Worm (Caenorhabditis elegans): ENCODE measurements around the gene ins-17.

Gene ins-17

DNA sequence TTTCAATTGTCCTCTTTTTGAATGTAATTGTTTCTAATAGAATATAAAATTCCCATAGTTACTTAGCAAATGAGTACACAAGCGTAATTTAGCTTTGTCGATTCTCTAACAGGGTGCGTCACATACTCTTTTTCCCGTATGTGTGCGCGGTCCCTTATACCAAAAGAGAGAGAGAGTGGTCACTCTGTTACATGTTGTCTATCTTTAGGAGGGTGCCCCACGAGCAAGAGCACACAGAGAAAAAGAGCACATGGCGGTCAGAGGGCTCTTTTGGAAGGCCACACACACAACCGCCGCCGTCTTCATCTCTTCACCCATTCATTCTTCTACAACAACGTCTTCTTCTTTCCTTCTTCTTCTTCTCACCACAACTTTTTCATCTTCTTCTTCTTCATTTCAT, 36.6 kb upstream of the ins-17 start:
- TF ChIP-seq ama-1 (optimal IDR thresholded peaks at IDR 0.05) (no peak), pes-1 (GFP tag; IDR thresholded peaks at IDR 0.05) (no peak), ets-7 (tag; optimal IDR thresholded peaks at IDR 0.05) (no peak), tra-4 (tag; optimal IDR thresholded peaks at IDR 0.05) (no peak), tbx-37 (GFP tag; conservative IDR thresholded peaks at IDR 0.05) (no peak), hmbx-1 (tag; optimal IDR thresholded peaks at IDR 0.05) (no peak), F13C5.2 (tag; optimal IDR thresholded peaks at IDR 0.05) (peak; percentile 7), flt-1 (GFP tag; IDR thresholded peaks at IDR 0.05) (no peak; the same call in 1 of the 2 replicates), scrt-1 (GFP tag; IDR thresholded peaks at IDR 0.05) (no peak), sea-1 (GFP tag; conservative IDR thresholded peaks at IDR 0.05) (no peak), tbx-11 (GFP tag; IDR thresholded peaks at IDR 0.05) (no peak), hmg-4 (GFP tag; optimal IDR thresholded peaks at IDR 0.05) (peak; percentile 63), B0310.2 (tag; optimal IDR thresholded peaks at IDR 0.05) (no peak), hnd-1 (tag; optimal IDR thresholded peaks at IDR 0.05) (no peak), ceh-36 (tag; optimal IDR thresholded peaks at IDR 0.05) (no peak), aly-1 (tag; optimal IDR thresholded peaks at IDR 0.05) (no peak), ceh-13 (GFP tag; optimal IDR thresholded peaks at IDR 0.05) (no peak)

DNA sequence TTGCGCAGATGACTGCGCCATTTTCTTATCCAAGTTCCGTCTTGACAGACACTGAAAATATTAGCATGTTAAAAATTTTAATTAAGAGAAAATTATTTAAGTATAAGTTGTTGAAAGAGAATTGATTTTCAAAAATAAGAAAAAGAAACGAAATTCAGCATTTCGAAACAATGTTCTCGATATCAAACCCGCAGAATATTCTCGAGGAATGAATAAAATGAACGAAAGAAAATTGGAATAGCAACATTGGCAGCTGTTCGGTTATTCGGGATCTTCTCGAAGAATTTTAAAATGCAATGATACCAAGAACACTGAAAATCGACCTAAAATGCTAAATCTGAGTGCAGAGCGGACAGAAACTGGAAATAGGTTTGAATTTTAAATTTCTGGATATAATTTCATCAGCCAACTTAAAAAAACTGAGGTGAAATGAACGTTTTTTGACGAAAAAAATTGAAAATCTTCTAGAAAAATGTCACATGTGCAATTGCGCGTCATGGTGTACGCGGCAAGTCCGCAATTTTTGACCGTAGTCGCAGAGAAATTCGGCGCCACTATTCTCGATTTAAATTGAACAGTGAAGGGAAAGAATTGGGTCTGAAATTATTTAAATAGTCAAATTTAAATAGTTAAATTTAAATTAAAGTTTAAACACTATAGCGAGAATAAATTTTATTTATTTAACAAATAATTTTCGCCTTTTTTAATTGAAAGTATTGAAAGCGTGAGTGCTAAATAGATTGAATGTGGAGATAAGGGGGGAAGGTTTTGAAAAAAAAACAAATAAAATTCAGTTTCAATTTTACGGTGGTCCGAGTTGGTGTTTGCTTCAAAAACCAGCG, 30.9 kb upstream of the ins-17 start, which contains the start of the genes cct-5 and F25F2.1:
cct-5 (minus strand) TSS at position 51 of the 842 bp plus-strand sequence.
F25F2.1 (plus strand) TSS at position 792 of the 842 bp plus-strand sequence.
- TF ChIP-seq F13C5.2 (tag; optimal IDR thresholded peaks at IDR 0.05) (peak; percentile 66), ceh-13 (GFP tag; optimal IDR thresholded peaks at IDR 0.05) (peak; percentile 1), B0310.2 (tag; optimal IDR thresholded peaks at IDR 0.05) (no peak), ets-7 (tag; optimal IDR thresholded peaks at IDR 0.05) (no peak)

DNA sequence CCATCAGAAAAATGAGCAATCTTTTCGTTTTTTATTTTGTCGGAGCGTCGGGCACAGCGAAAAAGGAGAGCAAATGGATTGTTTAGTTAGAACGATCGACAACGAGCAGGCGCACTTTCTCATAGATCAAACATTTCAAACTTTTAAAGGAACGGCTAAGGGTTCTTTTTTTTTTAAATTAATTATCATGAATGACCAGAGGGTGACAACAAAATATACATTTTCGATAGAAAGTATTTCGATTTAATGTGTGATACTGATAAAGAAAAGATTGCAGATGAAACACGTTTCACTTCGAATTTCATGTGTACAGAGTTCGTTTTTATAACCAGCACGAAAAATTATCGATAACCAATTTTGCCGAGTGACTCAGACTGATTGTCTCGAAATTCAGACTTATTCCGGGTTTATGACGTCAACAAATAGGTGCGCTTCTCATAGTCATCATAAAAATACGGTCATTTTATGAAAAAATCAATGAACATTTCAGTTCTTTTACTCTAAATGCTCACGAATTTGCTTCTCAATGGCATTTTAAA, 29.3 kb upstream of the ins-17 start:
- TF ChIP-seq tbx-37 (GFP tag; conservative IDR thresholded peaks at IDR 0.05): no peak
- no peak for TF ChIP-seq hnd-1 (tag; optimal IDR thresholded peaks at IDR 0.05)

- TF ChIP-seq aly-1 (tag; optimal IDR thresholded peaks at IDR 0.05): no peak
- TF ChIP-seq pes-1 (GFP tag; IDR thresholded peaks at IDR 0.05): no peak
- TF ChIP-seq scrt-1 (GFP tag; IDR thresholded peaks at IDR 0.05): no peak
- TF ChIP-seq hmg-4 (GFP tag; optimal IDR thresholded peaks at IDR 0.05): no peak
- no peak for TF ChIP-seq B0310.2 (tag; optimal IDR thresholded peaks at IDR 0.05)
- TF ChIP-seq flt-1 (GFP tag; IDR thresholded peaks at IDR 0.05): no peak
- no peak for TF ChIP-seq F13C5.2 (tag; optimal IDR thresholded peaks at IDR 0.05)
- no peak for TF ChIP-seq tbx-11 (GFP tag; IDR thresholded peaks at IDR 0.05)
- no peak for TF ChIP-seq tbx-37 (GFP tag; conservative IDR thresholded peaks at IDR 0.05)
- no peak for TF ChIP-seq sea-1 (GFP tag; conservative IDR thresholded peaks at IDR 0.05)
- no peak for TF ChIP-seq ceh-36 (tag; optimal IDR thresholded peaks at IDR 0.05)
- no peak for TF ChIP-seq ceh-13 (GFP tag; optimal IDR thresholded peaks at IDR 0.05)
- TF ChIP-seq hmbx-1 (tag; optimal IDR thresholded peaks at IDR 0.05): no peak
- TF ChIP-seq hnd-1 (tag; optimal IDR thresholded peaks at IDR 0.05): no peak
- TF ChIP-seq ama-1 (optimal IDR thresholded peaks at IDR 0.05): no peak
- TF ChIP-seq ets-7 (tag; optimal IDR thresholded peaks at IDR 0.05): no peak
- TF ChIP-seq tra-4 (tag; optimal IDR thresholded peaks at IDR 0.05): no peak
Observed at ce11 chrIII:4506140-4506539, 28.8 kb upstream of the ins-17 start.

DNA sequence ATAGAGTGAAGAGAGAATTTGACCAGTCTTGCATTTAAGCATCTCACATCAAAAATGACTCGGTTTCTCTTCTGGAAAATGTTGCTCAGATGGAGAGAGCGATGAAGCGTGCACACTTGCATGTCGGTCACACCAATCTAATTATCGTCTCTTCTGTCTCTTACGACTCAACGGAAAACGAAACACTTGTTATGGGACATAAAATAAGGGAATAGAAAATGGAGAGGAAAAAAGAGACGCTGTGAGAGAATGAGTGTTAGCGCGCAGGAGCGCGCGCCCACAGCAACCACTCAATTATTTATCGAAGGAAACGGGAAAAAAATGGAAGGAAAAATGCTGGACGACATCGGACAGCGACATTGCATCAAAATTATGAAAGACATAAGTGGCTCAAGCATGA, 28.4 kb upstream of the ins-17 start:
- no peak for TF ChIP-seq flt-1 (GFP tag; IDR thresholded peaks at IDR 0.05)
- no peak for TF ChIP-seq ceh-36 (tag; optimal IDR thresholded peaks at IDR 0.05)
- TF ChIP-seq B0310.2 (tag; optimal IDR thresholded peaks at IDR 0.05): no peak

DNA sequence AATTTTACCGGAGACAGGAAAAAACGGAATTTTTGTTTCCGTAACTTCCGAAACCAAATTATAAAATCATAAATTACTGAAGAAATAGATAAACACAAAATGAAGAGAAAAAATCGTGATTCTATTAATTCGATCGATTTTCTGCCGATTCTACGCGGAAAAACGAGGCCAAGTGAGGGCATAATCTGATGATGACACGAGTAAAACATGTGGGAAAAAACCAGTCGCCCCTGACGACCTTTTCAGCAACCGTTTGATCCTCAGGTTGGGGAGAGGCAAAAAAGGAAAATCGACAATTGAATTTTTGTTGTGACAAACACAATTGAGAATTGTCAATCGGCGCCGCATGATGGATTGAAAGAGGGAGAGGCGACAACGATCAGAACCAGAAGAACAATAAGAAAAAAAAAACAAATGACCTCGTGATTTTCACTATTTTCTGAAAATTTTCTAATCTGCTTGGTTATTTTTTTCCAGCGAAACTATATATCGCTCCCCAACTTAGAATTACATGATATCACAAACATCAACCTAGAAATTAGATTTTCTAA, 27.6 kb upstream of the ins-17 start:
- TF ChIP-seq sea-1 (GFP tag; conservative IDR thresholded peaks at IDR 0.05) (no peak), hmg-4 (GFP tag; optimal IDR thresholded peaks at IDR 0.05) (no peak), hmbx-1 (tag; optimal IDR thresholded peaks at IDR 0.05) (no peak), tra-4 (tag; optimal IDR thresholded peaks at IDR 0.05) (no peak), scrt-1 (GFP tag; IDR thresholded peaks at IDR 0.05) (no peak)

DNA sequence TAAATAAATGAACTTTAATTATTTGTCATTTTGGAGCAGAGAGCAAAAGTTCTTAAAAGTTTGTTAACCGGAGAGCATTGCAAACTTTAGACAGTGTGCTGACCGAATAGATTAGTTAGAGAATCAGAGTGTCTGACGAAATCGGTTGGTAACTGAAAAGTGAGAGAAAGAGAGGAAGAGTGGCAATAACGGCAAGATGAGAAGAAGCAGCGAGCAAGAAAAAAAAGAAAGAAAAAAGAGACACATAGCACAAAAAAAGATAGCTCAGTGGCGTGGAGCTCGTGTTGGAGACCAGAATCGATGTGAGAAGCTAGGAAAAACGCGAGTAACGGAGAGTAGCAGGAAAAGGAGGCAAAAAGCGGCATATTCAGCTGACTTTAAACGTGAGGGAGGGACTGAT, 27.0 kb upstream of the ins-17 start:
- TF ChIP-seq B0310.2 (tag; optimal IDR thresholded peaks at IDR 0.05) (no peak), tra-4 (tag; optimal IDR thresholded peaks at IDR 0.05) (no peak), ceh-13 (GFP tag; optimal IDR thresholded peaks at IDR 0.05) (no peak), ets-7 (tag; optimal IDR thresholded peaks at IDR 0.05) (no peak), hmbx-1 (tag; optimal IDR thresholded peaks at IDR 0.05) (no peak), tbx-37 (GFP tag; conservative IDR thresholded peaks at IDR 0.05) (no peak), hnd-1 (tag; optimal IDR thresholded peaks at IDR 0.05) (no peak), F13C5.2 (tag; optimal IDR thresholded peaks at IDR 0.05) (no peak), tbx-11 (GFP tag; IDR thresholded peaks at IDR 0.05) (no peak), hmg-4 (GFP tag; optimal IDR thresholded peaks at IDR 0.05) (no peak), scrt-1 (GFP tag; IDR thresholded peaks at IDR 0.05) (no peak), sea-1 (GFP tag; conservative IDR thresholded peaks at IDR 0.05) (no peak), ama-1 (optimal IDR thresholded peaks at IDR 0.05) (no peak), ceh-36 (tag; optimal IDR thresholded peaks at IDR 0.05) (no peak), aly-1 (tag; optimal IDR thresholded peaks at IDR 0.05) (no peak), pes-1 (GFP tag; IDR thresholded peaks at IDR 0.05) (no peak), flt-1 (GFP tag; IDR thresholded peaks at IDR 0.05) (no peak)
